Fruit fly (Drosophila melanogaster) Kc167 (cell line): Measurements from ENCODE around the gene CG13407.

Source experiments
- Myc ChIP-seq: fragments of >200 bp; optimal IDR thresholded peaks from 2 replicates; lab custom pipeline; 2017; ENCODE audit warnings: missing external identifiers
- Sin3A ChIP-seq: fragments of >200 bp; optimal IDR thresholded peaks from 2 replicates; lab custom pipeline; 2018; ENCODE audit warnings: missing external identifiers
- h ChIP-seq: fragments of >200 bp; optimal IDR thresholded peaks from 3 replicates; lab custom pipeline; 2018; ENCODE audit warnings: missing external identifiers
- insv ChIP-seq: fragments of >200 bp; optimal IDR thresholded peaks from 3 replicates; lab custom pipeline; 2018; ENCODE audit warnings: missing external identifiers
- psq ChIP-seq: fragments of >200 bp; optimal IDR thresholded peaks from 2 replicates; lab custom pipeline; 2017; ENCODE audit warnings: missing external identifiers
- ttk ChIP-seq: sonication (Bioruptor generic); optimal IDR thresholded peaks from 2 replicates; lab custom pipeline; 2017; ENCODE audit warnings: missing external identifiers

The CG13407 gene

DNA sequence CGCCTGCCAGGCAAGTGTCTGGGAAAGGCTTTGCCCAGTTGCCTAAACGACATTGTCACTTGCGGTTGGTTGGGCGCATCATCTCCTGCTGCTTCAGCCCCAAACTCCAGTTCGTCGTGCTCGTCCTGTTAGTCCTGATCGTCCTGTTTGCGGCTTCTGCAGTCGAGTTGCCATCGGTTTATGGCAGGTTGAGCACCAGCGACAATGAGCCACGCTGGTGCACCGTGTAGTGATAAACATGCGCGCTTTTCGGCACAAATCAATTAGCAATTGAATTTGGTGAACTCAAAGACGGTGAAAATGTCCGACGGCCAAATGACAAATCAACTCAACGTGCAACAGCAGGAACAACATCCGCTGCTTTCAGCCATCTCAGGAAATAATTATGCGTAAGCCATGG is at the start of gene CG13407:
TSS of gene CG13407 (plus strand) at position 301 of the 400 bp plus-strand sequence.
- TF ChIP-seq h (lab: Kevin White, UChicago) (no peak), ttk (lab: Kevin White, UChicago) (no peak), insv (lab: Kevin White, UChicago) (no peak), Sin3A (lab: Kevin White, UChicago) (no peak), psq (lab: Kevin White, UChicago) (no peak), Myc (lab: Kevin White, UChicago) (no peak)

DNA sequence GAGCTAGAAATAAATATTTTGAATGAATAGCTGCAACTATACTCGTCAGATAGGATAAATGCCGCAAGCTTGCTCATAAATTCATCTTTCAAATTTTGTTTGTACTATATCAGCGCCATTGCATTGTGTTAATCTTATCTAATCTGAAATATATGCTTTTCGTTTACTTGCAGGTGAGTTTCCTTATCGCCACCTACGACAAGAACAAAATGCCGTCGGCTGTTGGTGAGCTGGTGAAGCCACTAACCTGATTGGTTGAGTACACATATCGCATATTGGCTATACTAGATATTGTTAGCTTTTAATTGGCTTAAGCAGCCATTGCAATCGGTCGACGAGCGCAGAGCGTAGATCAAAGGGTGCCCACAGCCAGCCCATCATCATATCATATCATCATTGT is 49.5 kb upstream of the CG13407 start:
- TF ChIP-seq Myc (lab: Kevin White, UChicago) (no peak), h (lab: Kevin White, UChicago) (no peak), psq (lab: Kevin White, UChicago) (no peak), ttk (lab: Kevin White, UChicago) (no peak), insv (lab: Kevin White, UChicago) (no peak), Sin3A (lab: Kevin White, UChicago) (no peak)

DNA sequence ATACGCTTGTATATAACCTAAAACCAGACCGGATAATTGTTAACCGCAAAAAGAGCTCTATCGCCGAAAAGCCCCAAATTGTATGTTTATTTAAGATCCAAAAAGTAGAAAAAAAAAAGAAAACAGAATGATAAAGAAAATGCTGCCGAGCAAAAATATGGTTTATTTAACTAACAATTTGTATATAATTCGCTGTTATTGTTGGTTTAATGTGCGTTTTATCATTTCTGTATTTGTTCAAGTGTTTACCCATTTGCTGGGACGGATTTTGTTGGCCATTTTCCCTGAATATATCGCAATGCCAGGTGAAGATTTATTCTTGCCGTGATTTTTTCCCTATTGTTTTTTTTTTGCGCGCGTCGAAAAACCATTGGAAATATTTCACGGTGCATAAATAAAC is 46.1 kb upstream of the CG13407 start:
- no peak for TF ChIP-seq psq (lab: Kevin White, UChicago)
- no peak for TF ChIP-seq h (lab: Kevin White, UChicago)

DNA sequence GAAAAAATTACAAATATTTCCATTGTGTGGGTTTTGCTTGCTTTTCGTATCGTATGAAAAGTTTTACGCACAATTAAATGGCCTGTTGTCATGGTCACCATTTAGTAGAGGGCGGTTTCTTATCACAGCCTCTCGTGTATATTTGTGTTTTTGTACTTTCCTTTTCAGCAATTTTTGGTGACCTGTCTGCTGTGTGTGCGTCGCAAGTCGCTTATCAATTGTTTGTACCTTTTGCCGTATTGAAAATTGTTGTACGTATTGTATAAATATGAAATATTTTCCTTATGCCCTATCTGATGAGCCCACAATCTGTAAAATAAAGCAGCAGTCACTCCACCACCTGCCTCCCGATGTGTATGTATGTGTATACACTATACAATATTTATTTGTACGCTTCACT is 36.8 kb upstream of the CG13407 start:
- TF ChIP-seq psq (lab: Kevin White, UChicago) (no peak), Sin3A (lab: Kevin White, UChicago) (no peak), insv (lab: Kevin White, UChicago) (no peak), ttk (lab: Kevin White, UChicago) (no peak), h (lab: Kevin White, UChicago) (no peak), Myc (lab: Kevin White, UChicago) (no peak)

DNA sequence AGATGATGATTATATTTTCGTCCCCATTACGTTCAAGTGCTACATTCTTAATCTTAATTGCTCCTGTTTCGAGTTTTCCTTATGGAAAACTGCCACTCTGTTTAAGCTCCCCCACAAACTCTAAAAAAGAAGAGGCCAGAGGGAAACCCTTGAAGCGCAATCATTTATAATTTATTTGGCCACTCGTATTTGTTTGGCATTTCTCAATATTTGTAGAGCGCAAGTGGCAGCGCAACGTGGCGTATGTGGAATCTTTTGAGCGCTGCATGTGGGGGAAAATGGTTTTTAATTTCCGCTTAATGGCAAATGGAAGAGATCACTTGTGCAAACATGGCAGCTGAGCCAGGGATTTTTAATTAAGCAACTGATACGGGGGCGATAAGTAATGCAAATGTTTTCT is 36.0 kb upstream of the CG13407 start:
- no peak for TF ChIP-seq ttk (lab: Kevin White, UChicago)
- TF ChIP-seq h (lab: Kevin White, UChicago): no peak
- TF ChIP-seq insv (lab: Kevin White, UChicago): no peak
- TF ChIP-seq Sin3A (lab: Kevin White, UChicago): no peak

dm6 chr3R:22071628-22072027 is 31.6 kb upstream of the CG13407 start:
- TF ChIP-seq insv (lab: Kevin White, UChicago) (no peak), psq (lab: Kevin White, UChicago) (no peak), Myc (lab: Kevin White, UChicago) (no peak), Sin3A (lab: Kevin White, UChicago) (no peak), ttk (lab: Kevin White, UChicago) (no peak)

dm6 chr3R:22072553-22072952 is 30.7 kb upstream of the CG13407 start:
- TF ChIP-seq ttk (lab: Kevin White, UChicago) (no peak), psq (lab: Kevin White, UChicago) (no peak), insv (lab: Kevin White, UChicago) (no peak)

dm6 chr3R:22080161-22080560 is 23.1 kb upstream of the CG13407 start, which contains the start of gene CG13408:
CG13408 (plus strand) TSS chr3R:22080382.
- TF ChIP-seq ttk (lab: Kevin White, UChicago) (no peak), Sin3A (lab: Kevin White, UChicago) (no peak), Myc (lab: Kevin White, UChicago) (no peak), h (lab: Kevin White, UChicago) (no peak), insv (lab: Kevin White, UChicago) (no peak), psq (lab: Kevin White, UChicago) (no peak)

dm6 chr3R:22086297-22086696 is 16.9 kb upstream of the CG13407 start, which contains the start of gene BomT3:
BomT3 (minus strand) TSS chr3R:22086397.
- TF ChIP-seq insv (lab: Kevin White, UChicago) (no peak), Sin3A (lab: Kevin White, UChicago) (no peak), h (lab: Kevin White, UChicago) (no peak), psq (lab: Kevin White, UChicago) (no peak), Myc (lab: Kevin White, UChicago) (no peak), ttk (lab: Kevin White, UChicago) (no peak)

dm6 chr3R:22086775-22087174 is 16.4 kb upstream of the CG13407 start, which contains the start of gene BomBc3:
BomBc3 (plus strand) TSS chr3R:22087075.
- TF ChIP-seq insv (lab: Kevin White, UChicago) (no peak), Sin3A (lab: Kevin White, UChicago) (no peak), h (lab: Kevin White, UChicago) (no peak), psq (lab: Kevin White, UChicago) (no peak), Myc (lab: Kevin White, UChicago) (no peak), ttk (lab: Kevin White, UChicago) (no peak)

DNA sequence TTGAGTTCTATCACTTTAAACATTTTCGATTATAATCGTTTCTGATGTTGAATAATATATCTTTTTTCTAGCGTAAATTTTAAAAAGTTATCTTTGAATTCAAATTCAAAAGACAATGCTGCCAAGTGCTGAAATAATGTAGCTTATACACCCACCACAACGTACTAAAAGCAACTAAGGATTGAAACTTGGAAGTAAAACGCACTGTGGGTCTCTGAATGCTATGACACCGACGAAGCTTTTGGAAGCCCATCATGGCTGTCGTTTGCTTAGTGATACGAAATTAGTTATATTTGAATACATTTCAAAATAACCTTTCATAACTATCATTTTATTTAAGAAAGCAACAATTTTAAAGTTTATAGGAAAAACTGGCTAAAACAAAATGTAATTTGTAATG is 9.3 kb upstream of the CG13407 start:
- no peak for TF ChIP-seq Myc (lab: Kevin White, UChicago)
- TF ChIP-seq psq (lab: Kevin White, UChicago): no peak
- TF ChIP-seq h (lab: Kevin White, UChicago): no peak
- no peak for TF ChIP-seq Sin3A (lab: Kevin White, UChicago)
- no peak for TF ChIP-seq ttk (lab: Kevin White, UChicago)
- TF ChIP-seq insv (lab: Kevin White, UChicago): no peak

dm6 chr3R:22096893-22097292 is 6.3 kb upstream of the CG13407 start:
- TF ChIP-seq Myc (lab: Kevin White, UChicago): no peak
- no peak for TF ChIP-seq h (lab: Kevin White, UChicago)
- TF ChIP-seq Sin3A (lab: Kevin White, UChicago): no peak
- no peak for TF ChIP-seq insv (lab: Kevin White, UChicago)
- TF ChIP-seq psq (lab: Kevin White, UChicago): no peak
- TF ChIP-seq ttk (lab: Kevin White, UChicago): no peak
